Fruit fly (Drosophila melanogaster) whole organism, embryonic: ENCODE data around the gene nAChRalpha7.

ENCODE experiments used
- B-H2 ChIP-seq: fragments of 200-800 bp; sonication (Bioruptor generic); optimal IDR thresholded peaks from 2 replicates; lab custom pipeline; 2018; ENCODE audit warnings: missing biosample characterization, mild to moderate bottlenecking, missing genetic modification characterization
- CG10147 ChIP-seq: fragments of 200-800 bp; sonication (Bioruptor generic); optimal IDR thresholded peaks from 2 replicates; lab custom pipeline; 2019; ENCODE audit warnings: missing biosample characterization, mild to moderate bottlenecking, missing genetic modification characterization, moderate library complexity
- CG10274 ChIP-seq: fragments of 200-800 bp; sonication (Bioruptor generic); optimal IDR thresholded peaks from 3 replicates; lab custom pipeline; 2017; ENCODE audit warnings: missing biosample characterization, mild to moderate bottlenecking, missing genetic modification characterization
- CG11398 ChIP-seq: fragments of 200-800 bp; sonication (Bioruptor generic); optimal IDR thresholded peaks from 2 replicates; lab custom pipeline; 2016; ENCODE audit warnings: missing biosample characterization, missing genetic modification characterization
- CG11560 ChIP-seq: fragments of 200-800 bp; sonication (Bioruptor generic); IDR thresholded peaks from 3 replicates; pipeline ENCODE4 v1.3.6; 2022; ENCODE audit warnings: missing biosample characterization, missing genetic modification characterization
- CG12104 ChIP-seq: fragments of 200-800 bp; sonication (Bioruptor generic); optimal IDR thresholded peaks from 3 replicates; lab custom pipeline; 2016; ENCODE audit warnings: missing biosample characterization, missing genetic modification characterization
- CG12236 ChIP-seq: fragments of 200-800 bp; sonication (Bioruptor generic); optimal IDR thresholded peaks from 2 replicates; lab custom pipeline; 2016; ENCODE audit warnings: missing biosample characterization, missing genetic modification characterization
- CG1233 ChIP-seq: fragments of 200-800 bp; sonication (Bioruptor generic); optimal IDR thresholded peaks from 4 replicates; lab custom pipeline; 2018; ENCODE audit warnings: missing biosample characterization, mild to moderate bottlenecking, missing genetic modification characterization
- CG16815 ChIP-seq: fragments of 200-800 bp; sonication (Bioruptor generic); optimal IDR thresholded peaks from 3 replicates; lab custom pipeline; 2017; ENCODE audit warnings: missing biosample characterization, mild to moderate bottlenecking, missing genetic modification characterization
- CG17328 ChIP-seq: fragments of 200-800 bp; sonication (Bioruptor generic); IDR thresholded peaks from 2 replicates; pipeline ENCODE4 v1.3.6; 2022; ENCODE audit warnings: missing biosample characterization, missing genetic modification characterization
- CG1832 ChIP-seq: fragments of 200-800 bp; sonication (Bioruptor generic); optimal IDR thresholded peaks from 2 replicates; lab custom pipeline; 2017; ENCODE audit warnings: missing biosample characterization, mild to moderate bottlenecking, missing genetic modification characterization, inconsistent platforms
- CG2889 ChIP-seq: fragments of 200-800 bp; sonication (Bioruptor generic); IDR thresholded peaks from 3 replicates; pipeline ENCODE4 v1.3.6; 2022; ENCODE audit warnings: missing biosample characterization, missing genetic modification characterization
- CG33557 ChIP-seq: fragments of 200-800 bp; sonication (Bioruptor generic); optimal IDR thresholded peaks from 2 replicates; lab custom pipeline; 2019; ENCODE audit warnings: missing biosample characterization, mild to moderate bottlenecking, missing genetic modification characterization, moderate library complexity
- CG3847 ChIP-seq: fragments of 200-800 bp; sonication (Bioruptor generic); IDR thresholded peaks from 2 replicates; pipeline ENCODE4 v1.3.6; 2022; ENCODE audit warnings: missing biosample characterization, missing genetic modification characterization
- CG6765 ChIP-seq: fragments of 200-800 bp; sonication (Bioruptor generic); optimal IDR thresholded peaks from 3 replicates; lab custom pipeline; 2017; ENCODE audit warnings: missing biosample characterization, mild to moderate bottlenecking, missing genetic modification characterization
- CG7786 ChIP-seq: fragments of 200-800 bp; sonication (Bioruptor generic); optimal IDR thresholded peaks from 2 replicates; lab custom pipeline; 2016; ENCODE audit warnings: missing biosample characterization, missing genetic modification characterization
- CG7987 ChIP-seq: fragments of 200-800 bp; sonication (Bioruptor generic); optimal IDR thresholded peaks from 2 replicates; lab custom pipeline; 2018; ENCODE audit warnings: missing biosample characterization, mild to moderate bottlenecking, missing genetic modification characterization, moderate library complexity
- CG9727 ChIP-seq: fragments of 200-800 bp; sonication (Bioruptor generic); optimal IDR thresholded peaks from 3 replicates; lab custom pipeline; 2017; ENCODE audit warnings: missing biosample characterization, mild to moderate bottlenecking, missing genetic modification characterization
- Dfd ChIP-seq, 2 experiments: fragments of >200 bp; optimal IDR thresholded peaks; 2 replicates each; lab custom pipeline; 2017; ENCODE audit warnings: missing biosample characterization in 2 of 2, missing genetic modification characterization in 2 of 2
- Fer3 ChIP-seq: fragments of 200-800 bp; sonication (Bioruptor generic); optimal IDR thresholded peaks from 2 replicates; lab custom pipeline; 2018; ENCODE audit warnings: missing biosample characterization, mild to moderate bottlenecking, missing genetic modification characterization, moderate library complexity
- HLH54F ChIP-seq: fragments of 200-800 bp; sonication (Bioruptor generic); optimal IDR thresholded peaks from 3 replicates; lab custom pipeline; 2016; ENCODE audit warnings: missing biosample characterization, missing genetic modification characterization
- Hand ChIP-seq: fragments of 200-800 bp; sonication (Bioruptor generic); optimal IDR thresholded peaks from 2 replicates; lab custom pipeline; 2017; ENCODE audit warnings: mild to moderate bottlenecking, missing biosample characterization, missing genetic modification reagents, missing genetic modification characterization
- Hey ChIP-seq: fragments of 200-800 bp; sonication (Bioruptor generic); optimal IDR thresholded peaks from 3 replicates; lab custom pipeline; 2018; ENCODE audit warnings: missing biosample characterization, mild to moderate bottlenecking, missing genetic modification characterization
- Hr51 ChIP-seq, 2 experiments: fragments of 200-800 bp; sonication (Bioruptor generic); optimal IDR thresholded peaks; 2 replicates in 1 of 2; 3 replicates in 1 of 2; lab custom pipeline; 2016 to 2018; ENCODE audit warnings: missing biosample characterization in 2 of 2, missing genetic modification characterization in 2 of 2, mild to moderate bottlenecking in 1 of 2, moderate library complexity in 1 of 2
- Jarid2 ChIP-seq: fragments of 200-800 bp; sonication (Bioruptor generic); optimal IDR thresholded peaks from 3 replicates; lab custom pipeline; 2017; ENCODE audit warnings: mild to moderate bottlenecking, missing biosample characterization, missing genetic modification reagents, missing genetic modification characterization
- Mrtf ChIP-seq: fragments of 200-800 bp; sonication (Bioruptor generic); IDR thresholded peaks from 3 replicates; pipeline ENCODE4 v1.3.6; 2022; ENCODE audit warnings: missing biosample characterization, missing genetic modification characterization
- Nf-YB ChIP-seq: fragments of 200-800 bp; sonication (Bioruptor generic); optimal IDR thresholded peaks from 3 replicates; lab custom pipeline; 2019; ENCODE audit warnings: missing biosample characterization, mild to moderate bottlenecking, missing genetic modification characterization, moderate library complexity
- Scr ChIP-seq: fragments of 200-800 bp; sonication (Bioruptor generic); IDR thresholded peaks from 2 replicates; pipeline ENCODE4 v1.3.6; 2022; ENCODE audit warnings: missing biosample characterization, missing genetic modification characterization; ENCODE audit not compliant: partially characterized antibody
- Sin3A ChIP-seq: fragments of >200 bp; optimal IDR thresholded peaks from 2 replicates; lab custom pipeline; 2018
- Spps ChIP-seq: fragments of 200-800 bp; sonication (Bioruptor generic); optimal IDR thresholded peaks from 2 replicates; lab custom pipeline; 2018; ENCODE audit warnings: missing biosample characterization, mild to moderate bottlenecking, missing genetic modification characterization
- btn ChIP-seq: fragments of 200-800 bp; sonication (Bioruptor generic); optimal IDR thresholded peaks from 2 replicates; lab custom pipeline; 2016; ENCODE audit warnings: missing biosample characterization, missing genetic modification characterization
- ems ChIP-seq: fragments of 200-800 bp; sonication (Bioruptor generic); optimal IDR thresholded peaks from 3 replicates; lab custom pipeline; 2016; ENCODE audit warnings: missing biosample characterization, missing genetic modification characterization
- eve ChIP-seq, 2 experiments: fragments of >200 bp; optimal IDR thresholded peaks; 2 replicates each; lab custom pipeline; 2017; ENCODE audit warnings: missing biosample characterization in 2 of 2, missing genetic modification characterization in 2 of 2
- fd64A ChIP-seq: fragments of 200-800 bp; sonication (Bioruptor generic); optimal IDR thresholded peaks from 3 replicates; lab custom pipeline; 2018; ENCODE audit warnings: missing biosample characterization, mild to moderate bottlenecking, missing genetic modification characterization
- gcm2 ChIP-seq: fragments of 200-800 bp; sonication (Bioruptor generic); optimal IDR thresholded peaks from 2 replicates; lab custom pipeline; 2016; ENCODE audit warnings: missing biosample characterization, missing genetic modification characterization
- hkb ChIP-seq, 2 experiments: fragments of 200-800 bp in 1 of 2; fragments of >200 bp in 1 of 2; sonication (Bioruptor generic) in 1 of 2; IDR thresholded peaks in 1 of 2; optimal IDR thresholded peaks in 1 of 2; 2 replicates each; pipeline versions ENCODE4 v1.3.6 to Lab custom; 2017 to 2022; ENCODE audit warnings: missing biosample characterization in 1 of 2, missing genetic modification characterization in 1 of 2
- hth ChIP-seq: fragments of >200 bp; optimal IDR thresholded peaks from 2 replicates; lab custom pipeline; 2017; ENCODE audit warnings: inconsistent platforms
- mld ChIP-seq: fragments of 200-800 bp; sonication (Bioruptor generic); IDR thresholded peaks from 3 replicates; pipeline ENCODE4 v1.3.6; 2022; ENCODE audit warnings: missing biosample characterization, missing genetic modification characterization; ENCODE audit not compliant: partially characterized antibody
- nerfin-1 ChIP-seq: fragments of 200-800 bp; sonication (Bioruptor generic); optimal IDR thresholded peaks from 3 replicates; lab custom pipeline; 2019; ENCODE audit warnings: missing biosample characterization, mild to moderate bottlenecking, missing genetic modification characterization, moderate library complexity
- otp ChIP-seq: fragments of 200-800 bp; sonication (Bioruptor generic); IDR thresholded peaks from 3 replicates; pipeline ENCODE4, ENCODE4 v1.3.6; 2022; ENCODE audit warnings: missing biosample characterization, missing genetic modification characterization
- pb ChIP-seq: fragments of 200-800 bp; sonication (Bioruptor generic); optimal IDR thresholded peaks from 3 replicates; lab custom pipeline; 2016; ENCODE audit warnings: missing biosample characterization, missing genetic modification characterization
- pum ChIP-seq: fragments of 200-800 bp; sonication (Bioruptor generic); optimal IDR thresholded peaks from 2 replicates; lab custom pipeline; 2016; ENCODE audit warnings: missing biosample characterization, missing genetic modification characterization
- rib ChIP-seq: fragments of 200-800 bp; sonication (Bioruptor generic); IDR thresholded peaks from 2 replicates; pipeline ENCODE4 v1.3.6; 2022; ENCODE audit warnings: missing biosample characterization, missing genetic modification characterization
- sd ChIP-seq: fragments of 200-800 bp; sonication (Bioruptor generic); optimal IDR thresholded peaks from 3 replicates; lab custom pipeline; 2018; ENCODE audit warnings: missing biosample characterization, mild to moderate bottlenecking, missing genetic modification characterization, moderate library complexity
- slou ChIP-seq: fragments of 200-800 bp; sonication (Bioruptor generic); optimal IDR thresholded peaks from 3 replicates; lab custom pipeline; 2016; ENCODE audit warnings: missing biosample characterization, missing genetic modification characterization
- sr ChIP-seq: fragments of 200-800 bp; sonication (Bioruptor generic); IDR thresholded peaks from 3 replicates; pipeline ENCODE4 v1.3.6; 2022; ENCODE audit warnings: missing biosample characterization, missing genetic modification characterization
- sug ChIP-seq: fragments of 200-800 bp; optimal IDR thresholded peaks from 2 replicates; lab custom pipeline; 2019; ENCODE audit warnings: missing biosample characterization, mild to moderate bottlenecking, missing genetic modification characterization, moderate library complexity
- trh ChIP-seq: fragments of 200-800 bp; sonication (Bioruptor generic); optimal IDR thresholded peaks from 2 replicates; lab custom pipeline; 2016; ENCODE audit warnings: missing biosample characterization, missing genetic modification characterization
- usp ChIP-seq: fragments of >200 bp; optimal IDR thresholded peaks from 2 replicates; lab custom pipeline; 2017; ENCODE audit warnings: missing biosample characterization, missing genetic modification characterization

nAChRalpha7 gene

dm6 chrX:19321820-19322708, 26.2 kb downstream of the nAChRalpha7 start, which contains the start of gene out (continued):
- TF ChIP-seq Spps (tag; lab: Kevin White, UChicago) (peak; percentile 92), ems (GFP tag; lab: Kevin White, UChicago) (peak; percentile 86), CG9727 (GFP tag; lab: Kevin White, UChicago) (peak; percentile 96), CG33557 (peak; percentile 90), otp (GFP tag; lab: Robert Waterston, UW) (peak; percentile 85), Scr (GFP tag; lab: Robert Waterston, UW) (0 out of 2 replicates have a peak, but pooled peaks have one; percentile 9), CG7987 (peak; percentile 61), CG12104 (GFP tag; lab: Kevin White, UChicago) (peak; percentile 92), CG1832 (GFP tag; lab: Kevin White, UChicago) (peak; percentile 60), btn (peak; percentile 45), Dfd (GFP tag; optimal IDR thresholded peaks at IDR 0.05; lab: Kevin White, UChicago) (no peak), B-H2 (GFP tag; lab: Kevin White, UChicago) (peak; percentile 88), CG6765 (GFP tag; lab: Kevin White, UChicago) (peak; percentile 87), Nf-YB (GFP tag; lab: Kevin White, UChicago) (peak; percentile 82), fd64A (peak; percentile 70), trh (peak; percentile 86), CG2889 (peak; percentile 88), Hr51 (GFP tag; optimal IDR thresholded peaks at IDR 0.05; lab: Kevin White, UChicago) (peak; percentile 86 to 93), Hand (peak; percentile 89), Sin3A (lab: Kevin White, UChicago) (no peak), pb (GFP tag; lab: Kevin White, UChicago) (peak; percentile 72), CG11560 (tag; lab: Robert Waterston, UW) (peak; percentile 87), eve (GFP tag; optimal IDR thresholded peaks at IDR 0.05; lab: Kevin White, UChicago) (peak; percentile 67 to 95), CG10274 (peak; percentile 82), Fer3 (tag; lab: Kevin White, UChicago) (peak; percentile 91), Jarid2 (GFP tag; lab: Kevin White, UChicago) (peak; percentile 86), mld (GFP tag; lab: Robert Waterston, UW) (no peak), CG3847 (GFP tag; lab: Robert Waterston, UW) (peak; percentile 94), CG12236 (GFP tag; lab: Kevin White, UChicago) (peak; percentile 59), rib (peak; percentile 88), sd (peak; percentile 72), nerfin-1 (tag; lab: Kevin White, UChicago) (peak; percentile 90), gcm2 (GFP tag; lab: Kevin White, UChicago) (peak; percentile 75), CG10147 (peak; percentile 92), CG1233 (GFP tag; lab: Kevin White, UChicago) (peak; percentile 93), sug (tag; lab: Kevin White, UChicago) (peak; percentile 90), HLH54F (GFP tag; lab: Kevin White, UChicago) (peak; percentile 85), Mrtf (GFP tag; lab: Robert Waterston, UW) (peak; percentile 92), pum (GFP tag; lab: Kevin White, UChicago) (peak; percentile 83), CG7786 (GFP tag; lab: Kevin White, UChicago) (peak; percentile 84), sr (GFP tag; lab: Robert Waterston, UW) (peak; percentile 63; the same call in 1 of the 3 replicates), hkb (optimal IDR thresholded peaks at IDR 0.05; lab: Kevin White, UChicago) (no peak), hkb (GFP tag; IDR thresholded peaks at IDR 0.05; lab: Robert Waterston, UW) (peak; percentile 96), slou (GFP tag; lab: Kevin White, UChicago) (peak; percentile 80), hth (no peak), CG17328 (peak; percentile 90), CG11398 (GFP tag; lab: Kevin White, UChicago) (peak; percentile 39), CG16815 (peak; percentile 94), Hey (tag; lab: Kevin White, UChicago) (peak; percentile 31), usp (GFP tag; lab: Kevin White, UChicago) (no peak)
